Worm (Caenorhabditis elegans) whole organism, L4/young adult: ENCODE data around the gene acbp-7.

Experiments
- dao-5 ChIP-seq: sonication (generic microtip); optimal IDR thresholded peaks from 2 replicates; lab custom pipeline; 2016; ENCODE audit warnings: missing genotype, missing genetic modification characterization, moderate library complexity, missing compliant biosample characterization
- him-1 ChIP-seq: sonication (generic microtip); optimal IDR thresholded peaks from 2 replicates; lab custom pipeline; 2016; ENCODE audit warnings: missing genotype, missing genetic modification reagents, missing genetic modification characterization, missing compliant biosample characterization

DNA sequence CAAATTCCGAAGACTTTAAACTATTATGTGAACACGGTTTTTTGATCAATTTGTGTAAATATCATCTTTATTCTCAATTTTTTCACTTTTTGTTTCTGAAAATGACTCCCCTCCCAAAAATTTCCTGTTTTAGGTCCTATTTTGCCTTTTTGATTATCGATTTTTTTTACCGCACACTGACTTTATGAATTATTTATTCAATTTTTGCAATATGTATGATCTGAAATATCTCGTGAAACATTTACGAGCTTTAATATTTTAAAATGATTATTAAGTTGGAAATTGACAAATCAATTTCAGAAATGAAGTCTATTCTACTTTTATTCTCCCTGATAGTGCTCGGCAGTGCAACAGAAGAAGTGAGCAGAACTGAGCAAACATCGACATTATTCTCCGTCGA lies 41.9 kb downstream of the acbp-7 start, which contains the start of gene C35D10.1:
- no peak for TF ChIP-seq dao-5 (tag; lab: Kevin White, UChicago)
- no peak for TF ChIP-seq him-1 (tag; lab: Kevin White, UChicago)
